Worm (Caenorhabditis elegans) whole organism, young adult: ENCODE results near the gene ZK616.1.

Experiments used
- K12H6.12 ChIP-seq: fragments of 200-800 bp; sonication (Bioruptor generic); optimal IDR thresholded peaks from 2 replicates; lab custom pipeline; 2018; ENCODE audit warnings: mild to moderate bottlenecking, missing genetic modification characterization, missing compliant biosample characterization
- Y95B8A.8 ChIP-seq: fragments of 200-800 bp; sonication (Bioruptor generic); IDR thresholded peaks from 2 replicates; pipeline ENCODE4 v1.3.6; 2022; ENCODE audit warnings: missing genetic modification reagents, missing genetic modification characterization, missing compliant biosample characterization
- attf-5 ChIP-seq: fragments of 200-800 bp; sonication (Bioruptor generic); optimal IDR thresholded peaks from 2 replicates; lab custom pipeline; 2018; ENCODE audit warnings: mild to moderate bottlenecking, missing genetic modification characterization, missing compliant biosample characterization
- cebp-1 ChIP-seq, 2 experiments: fragments of 200-800 bp in 1 of 2; sonication (Bioruptor generic) in 1 of 2; sonication (generic microtip) in 1 of 2; IDR thresholded peaks in 1 of 2; optimal IDR thresholded peaks in 1 of 2; 2 replicates each; pipeline versions ENCODE4 v1.3.6 to Lab custom; 2017 to 2022; ENCODE audit warnings: missing compliant biosample characterization in 2 of 2, missing genetic modification characterization in 2 of 2, mild to moderate bottlenecking in 1 of 2, missing genetic modification reagents in 1 of 2, moderate library complexity in 1 of 2
- ets-4 ChIP-seq: fragments of 200-800 bp; sonication (Bioruptor generic); optimal IDR thresholded peaks from 2 replicates; lab custom pipeline; 2018; ENCODE audit warnings: mild to moderate bottlenecking, missing genetic modification characterization, missing compliant biosample characterization
- hsf-1 ChIP-seq: fragments of 200-800 bp; sonication (Bioruptor generic); IDR thresholded peaks from 2 replicates; pipeline ENCODE4 v1.3.6; 2022; ENCODE audit warnings: missing genetic modification reagents, missing genetic modification characterization, missing compliant biosample characterization
- nhr-120 ChIP-seq: fragments of 200-800 bp; sonication (Bioruptor generic); IDR thresholded peaks from 2 replicates; pipeline ENCODE4 v1.3.6; 2022; ENCODE audit warnings: missing genetic modification characterization, missing compliant biosample characterization
- nhr-179 ChIP-seq: sonication (generic microtip); optimal IDR thresholded peaks from 2 replicates; lab custom pipeline; 2016; ENCODE audit warnings: mild to moderate bottlenecking, missing genetic modification characterization, missing compliant biosample characterization
- nhr-80 ChIP-seq: sonication (generic microtip); optimal IDR thresholded peaks from 2 replicates; lab custom pipeline; 2016; ENCODE audit warnings: missing genetic modification characterization, missing compliant biosample characterization
- ztf-22 ChIP-seq: fragments of 200-800 bp; sonication (Bioruptor generic); optimal IDR thresholded peaks from 2 replicates; lab custom pipeline; 2018; ENCODE audit warnings: mild to moderate bottlenecking, missing genetic modification characterization, moderate library complexity, missing compliant biosample characterization

ce11 chrIV:5374321-5374720 lies 26.4 kb upstream of the ZK616.1 start:
- TF ChIP-seq ztf-22 (GFP tag; lab: Kevin White, UChicago), result no peak
- no peak for TF ChIP-seq nhr-179
- no peak for TF ChIP-seq K12H6.12
- TF ChIP-seq Y95B8A.8 (GFP tag; lab: Robert Waterston, UW), result no peak
- no peak for TF ChIP-seq ets-4 (GFP tag; lab: Kevin White, UChicago)
- no peak for TF ChIP-seq attf-5 (GFP tag; lab: Kevin White, UChicago)
- TF ChIP-seq cebp-1 (GFP tag; IDR thresholded peaks at IDR 0.05; lab: Robert Waterston, UW), result no peak
- TF ChIP-seq cebp-1 (tag; optimal IDR thresholded peaks at IDR 0.05; lab: Kevin White, UChicago), result no peak
- TF ChIP-seq nhr-120 (GFP tag; lab: Robert Waterston, UW), result no peak
- no peak for TF ChIP-seq hsf-1 (GFP tag; lab: Robert Waterston, UW)
- TF ChIP-seq nhr-80 (tag; lab: Kevin White, UChicago), result peak; percentile 66
